Fruit fly (Drosophila melanogaster): ENCODE results near the gene RhoU.

RhoU gene

DNA sequence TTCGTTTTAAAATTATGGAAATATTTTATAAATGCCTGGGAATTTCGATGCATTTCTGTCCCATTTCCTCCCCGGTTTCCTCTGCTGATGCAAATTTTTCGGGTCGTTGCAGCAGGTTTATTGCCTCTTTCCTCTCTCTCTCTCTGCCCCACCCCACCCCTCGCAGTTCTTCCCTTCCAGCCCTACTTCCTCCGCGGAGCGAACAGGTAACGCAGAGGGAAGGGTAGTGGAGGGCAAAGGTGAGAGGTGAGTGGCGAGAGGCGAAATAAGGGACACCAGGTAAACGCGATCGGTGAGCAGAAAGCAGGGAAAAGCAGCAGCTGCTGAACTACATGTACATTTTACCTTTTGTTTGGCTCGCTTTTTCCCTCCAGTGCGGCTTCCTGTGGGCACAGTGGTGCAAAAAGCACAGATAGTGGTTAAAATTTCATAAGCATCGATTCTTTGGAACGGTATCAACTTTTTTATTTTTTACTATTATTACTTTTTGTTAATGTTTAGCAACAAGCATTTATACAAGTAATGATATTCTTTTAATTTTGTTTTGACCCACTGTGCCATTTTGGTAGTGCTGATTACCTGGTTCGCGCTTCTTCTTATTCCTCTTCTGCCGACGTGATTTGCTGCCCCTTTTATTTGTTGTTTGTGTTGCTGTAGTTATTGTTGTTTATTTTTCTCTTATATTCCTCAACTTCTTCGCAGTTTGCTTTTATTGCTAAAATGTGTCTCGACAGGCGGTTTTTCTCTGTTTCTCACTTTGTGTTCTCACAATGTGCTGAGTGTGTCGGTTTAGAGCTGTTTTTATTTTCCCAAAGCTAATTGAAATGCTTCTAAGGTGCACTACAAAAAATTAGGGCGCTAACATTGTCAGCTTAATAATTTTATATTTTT lies 1.9 kb downstream of the RhoU start (continued):
- peak; percentile 45 for TF ChIP-seq cad (GFP tag; optimal IDR thresholded peaks at IDR 0.05)
- peak; percentile 70 for TF ChIP-seq CG10366 (GFP tag; IDR thresholded peaks at IDR 0.05)
- peak; percentile 22 for TF ChIP-seq Camta (GFP tag; optimal IDR thresholded peaks at IDR 0.05)
- TF ChIP-seq aop (GFP tag; IDR thresholded peaks at IDR 0.05), result peak; percentile 26; the same call in 1 of the 2 replicates
- TF ChIP-seq bab2 (GFP tag; optimal IDR thresholded peaks at IDR 0.05), result peak; percentile 11
- peak; percentile 27 for TF ChIP-seq Meics (GFP tag; optimal IDR thresholded peaks at IDR 0.05)
- TF ChIP-seq CG6689 (GFP tag; IDR thresholded peaks at IDR 0.05), result peak; percentile 76
- TF ChIP-seq danr (GFP tag; IDR thresholded peaks at IDR 0.05), result no peak
- TF ChIP-seq lab (GFP tag; optimal IDR thresholded peaks at IDR 0.05), result peak; percentile 61
- TF ChIP-seq fru (optimal IDR thresholded peaks at IDR 0.05), result no peak
- TF ChIP-seq Lim3 (GFP tag; IDR thresholded peaks at IDR 0.05), result no peak
- peak; percentile 43 for TF ChIP-seq Spps (tag; optimal IDR thresholded peaks at IDR 0.05)
- TF ChIP-seq row (GFP tag; IDR thresholded peaks at IDR 0.05), result peak; percentile 78
- TF ChIP-seq Dbx (GFP tag; IDR thresholded peaks at IDR 0.05), result no peak
- TF ChIP-seq nau (GFP tag; optimal IDR thresholded peaks at IDR 0.05), result peak; percentile 13
- peak; percentile 16 for TF ChIP-seq HmgZ (tag; optimal IDR thresholded peaks at IDR 0.05)
- TF ChIP-seq bigmax (GFP tag; optimal IDR thresholded peaks at IDR 0.05), result no peak
- no peak for TF ChIP-seq ato (GFP tag; IDR thresholded peaks at IDR 0.05; ENCODE audit: partially characterized antibody)
- peak; percentile 47 for TF ChIP-seq Hr3 (GFP tag; optimal IDR thresholded peaks at IDR 0.05)
- TF ChIP-seq CG6272 (GFP tag; IDR thresholded peaks at IDR 0.05), result no peak
- peak; percentile 14 for TF ChIP-seq CG1832 (GFP tag; optimal IDR thresholded peaks at IDR 0.05)
- peak; percentile 46 for TF ChIP-seq bcd (GFP tag; optimal IDR thresholded peaks at IDR 0.05)
- no peak for TF ChIP-seq CG15073 (GFP tag; optimal IDR thresholded peaks at IDR 0.05)
- TF ChIP-seq sens-2 (GFP tag; IDR thresholded peaks at IDR 0.05), result peak; percentile 70
- peak; percentile 38 for TF ChIP-seq oc (tag; optimal IDR thresholded peaks at IDR 0.05)
- peak; percentile 56 for TF ChIP-seq CG30403 (GFP tag; optimal IDR thresholded peaks at IDR 0.05)
- TF ChIP-seq knrl (GFP tag; IDR thresholded peaks at IDR 0.05; ENCODE audit: partially characterized antibody), result no peak
- TF ChIP-seq CG2129 (GFP tag; IDR thresholded peaks at IDR 0.05; ENCODE audit: partially characterized antibody), result no peak
- TF ChIP-seq BtbVII (GFP tag; optimal IDR thresholded peaks at IDR 0.05), result peak; percentile 11
- TF ChIP-seq CG7963 (GFP tag; IDR thresholded peaks at IDR 0.05; ENCODE audit: partially characterized antibody), result no peak
- no peak for TF ChIP-seq nerfin-1 (tag; optimal IDR thresholded peaks at IDR 0.05)
- TF ChIP-seq NC2β (GFP tag; optimal IDR thresholded peaks at IDR 0.05), result peak; percentile 38
- peak; percentile 31 for TF ChIP-seq Usf (GFP tag; optimal IDR thresholded peaks at IDR 0.05)
- peak; percentile 63 for TF ChIP-seq Rfx (GFP tag; IDR thresholded peaks at IDR 0.05)
- peak; percentile 68 for TF ChIP-seq CG10267 (tag; optimal IDR thresholded peaks at IDR 0.05)
- no peak; the same call in 2 of the 3 replicates for TF ChIP-seq CG6791 (GFP tag; IDR thresholded peaks at IDR 0.05; ENCODE audit: partially characterized antibody)
- TF ChIP-seq NK7.1 (GFP tag; optimal IDR thresholded peaks at IDR 0.05), result no peak
- no peak for TF ChIP-seq gt (GFP tag; IDR thresholded peaks at IDR 0.05)
- TF ChIP-seq bowl (GFP tag; IDR thresholded peaks at IDR 0.05), result no peak
- TF ChIP-seq CG7839 (tag; optimal IDR thresholded peaks at IDR 0.05), result peak; percentile 68
- TF ChIP-seq CG13894 (tag; optimal IDR thresholded peaks at IDR 0.05), result no peak
- TF ChIP-seq NC2α (GFP tag; optimal IDR thresholded peaks at IDR 0.05), result no peak
- TF ChIP-seq CG33557 (GFP tag; optimal IDR thresholded peaks at IDR 0.05), result peak; percentile 56
- TF ChIP-seq ap (GFP tag; IDR thresholded peaks at IDR 0.05), result peak; percentile 60
- no peak for TF ChIP-seq HmgD (GFP tag; optimal IDR thresholded peaks at IDR 0.05)
- TF ChIP-seq Sry-δ (GFP tag; optimal IDR thresholded peaks at IDR 0.05), result no peak
- no peak for TF ChIP-seq cg (GFP tag; optimal IDR thresholded peaks at IDR 0.05)
- no peak for TF ChIP-seq Sry-β (GFP tag; optimal IDR thresholded peaks at IDR 0.05)
- peak; percentile 38; the same call in 1 of the 2 replicates for TF ChIP-seq CG32772 (GFP tag; IDR thresholded peaks at IDR 0.05)

Measured in whole organism, embryonic.